Worm (Caenorhabditis elegans): ENCODE results near the gene sre-33.

Gene sre-33

DNA sequence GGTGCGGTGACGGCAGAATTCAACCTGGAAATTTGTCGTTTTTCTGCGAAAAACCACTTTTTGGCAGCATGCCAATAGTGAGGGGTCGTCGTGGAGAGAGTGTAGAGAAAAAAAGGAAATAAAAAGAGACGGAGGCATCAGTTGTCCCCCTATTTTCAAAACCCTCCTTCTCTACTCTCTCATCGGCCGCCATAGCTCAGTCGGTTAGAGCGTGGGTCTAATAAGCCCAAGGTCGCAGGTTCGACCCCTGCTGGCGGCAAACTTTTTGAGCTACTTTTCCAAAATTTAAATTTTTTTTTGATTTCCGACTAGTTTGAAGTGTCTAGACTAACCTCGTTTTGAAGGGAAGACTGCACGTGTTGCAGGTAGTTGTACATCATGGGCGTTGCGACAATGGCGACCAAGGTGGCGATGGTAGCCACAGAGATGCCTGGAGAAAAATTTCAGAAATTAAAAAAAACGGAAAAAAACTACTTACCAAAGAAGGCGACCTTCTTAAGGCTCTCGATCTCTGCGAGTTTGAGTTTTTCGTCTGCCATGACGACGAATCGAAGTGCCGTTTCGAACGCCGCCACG lies 41.5 kb downstream of the sre-33 start, which contains the start of gene col-85 (continued):
- no peak for TF ChIP-seq pros-1 (tag; optimal IDR thresholded peaks at IDR 0.05)
- peak; percentile 91 for TF ChIP-seq hlh-15 (tag; optimal IDR thresholded peaks at IDR 0.05)
- TF ChIP-seq sdc-2 (tag; optimal IDR thresholded peaks at IDR 0.05), result peak; percentile 89
- peak; percentile 85 for TF ChIP-seq F13H6.1 (tag; optimal IDR thresholded peaks at IDR 0.05)
- TF ChIP-seq ceh-14 (tag; optimal IDR thresholded peaks at IDR 0.05), result peak; percentile 96
- no peak for TF ChIP-seq ama-1 (optimal IDR thresholded peaks at IDR 0.05)
- peak; percentile 94 for TF ChIP-seq pha-2 (tag; optimal IDR thresholded peaks at IDR 0.05)
- peak; percentile 84 for TF ChIP-seq lim-6 (tag; optimal IDR thresholded peaks at IDR 0.05)
- peak; percentile 90 for TF ChIP-seq ceh-24 (tag; optimal IDR thresholded peaks at IDR 0.05)
- TF ChIP-seq gmeb-2 (tag; optimal IDR thresholded peaks at IDR 0.05), result peak; percentile 98
- peak; percentile 68 for TF ChIP-seq eyg-1 (tag; optimal IDR thresholded peaks at IDR 0.05)
- TF ChIP-seq sox-2 (GFP tag; IDR thresholded peaks at IDR 0.05), result peak; percentile 92
- peak; percentile 3 for TF ChIP-seq ceh-30 (tag; optimal IDR thresholded peaks at IDR 0.05)
- peak; percentile 92 for TF ChIP-seq tbx-2 (tag; optimal IDR thresholded peaks at IDR 0.05)
- TF ChIP-seq nhr-11 (tag; optimal IDR thresholded peaks at IDR 0.05), result no peak
- peak; percentile 93 for TF ChIP-seq syd-9 (tag; optimal IDR thresholded peaks at IDR 0.05)
- peak; percentile 86 for TF ChIP-seq ceh-31 (tag; optimal IDR thresholded peaks at IDR 0.05)
- TF ChIP-seq ref-2 (tag; optimal IDR thresholded peaks at IDR 0.05), result peak; percentile 89

DNA sequence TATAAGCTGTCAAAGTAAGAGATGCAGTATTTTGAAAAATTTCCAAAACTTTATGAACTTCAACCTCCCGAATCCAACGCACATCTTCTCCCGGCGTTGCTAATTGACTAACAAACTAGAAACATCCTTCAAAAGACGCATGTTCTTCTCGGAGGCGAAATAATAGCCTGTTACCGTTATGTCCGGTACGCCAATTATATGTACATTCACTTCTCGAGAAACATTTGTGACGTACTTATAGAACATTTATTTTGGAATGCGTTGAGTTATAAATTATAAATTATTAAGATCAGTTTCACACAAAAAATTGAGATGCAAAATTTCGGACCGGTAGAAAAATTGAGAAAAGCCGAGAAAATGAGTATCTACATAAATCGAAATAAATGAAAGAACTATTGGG lies 43.9 kb downstream of the sre-33 start, which contains the start of gene T21B4.3:
TSS of gene T21B4.3 (minus strand) at position 101 of the 400 bp plus-strand sequence.
- TF ChIP-seq C38D4.7 (GFP tag; optimal IDR thresholded peaks at IDR 0.05) (no peak), ceh-18 (tag; optimal IDR thresholded peaks at IDR 0.05) (no peak), rnt-1 (tag; optimal IDR thresholded peaks at IDR 0.05) (no peak), mec-3 (tag; optimal IDR thresholded peaks at IDR 0.05; ENCODE audit: borderline replicate concordance) (no peak), ref-2 (tag; optimal IDR thresholded peaks at IDR 0.05) (no peak), npax-4 (tag; optimal IDR thresholded peaks at IDR 0.05) (no peak), K09A11.1 (tag; optimal IDR thresholded peaks at IDR 0.05; ENCODE audit: insufficient read depth) (no peak), ceh-45 (GFP tag; IDR thresholded peaks at IDR 0.05) (no peak), sox-2 (GFP tag; IDR thresholded peaks at IDR 0.05) (no peak)

DNA sequence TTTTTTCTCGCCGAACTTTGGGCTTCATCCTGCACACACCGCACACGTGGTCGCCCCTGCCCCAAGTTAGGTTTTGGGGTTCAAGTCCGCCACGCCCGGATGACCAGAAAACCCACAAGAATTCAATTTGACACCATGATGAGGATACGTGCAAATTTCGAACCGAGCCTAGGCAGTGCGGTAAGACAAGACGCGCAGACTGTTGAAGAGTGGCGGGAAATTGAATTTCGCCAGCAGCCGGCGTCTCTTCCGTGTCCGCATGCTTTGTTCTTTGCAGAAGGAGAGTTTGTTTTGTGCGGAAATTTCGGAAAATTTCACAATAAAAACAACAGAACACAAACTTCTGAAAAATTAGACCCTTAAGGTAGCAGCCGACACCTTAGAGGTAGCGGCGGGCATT lies 46.9 kb downstream of the sre-33 start:
- TF ChIP-seq unc-42 (tag; optimal IDR thresholded peaks at IDR 0.05) (peak; percentile 92), dmd-4 (tag; optimal IDR thresholded peaks at IDR 0.05; ENCODE audit: borderline replicate concordance) (no peak)

DNA sequence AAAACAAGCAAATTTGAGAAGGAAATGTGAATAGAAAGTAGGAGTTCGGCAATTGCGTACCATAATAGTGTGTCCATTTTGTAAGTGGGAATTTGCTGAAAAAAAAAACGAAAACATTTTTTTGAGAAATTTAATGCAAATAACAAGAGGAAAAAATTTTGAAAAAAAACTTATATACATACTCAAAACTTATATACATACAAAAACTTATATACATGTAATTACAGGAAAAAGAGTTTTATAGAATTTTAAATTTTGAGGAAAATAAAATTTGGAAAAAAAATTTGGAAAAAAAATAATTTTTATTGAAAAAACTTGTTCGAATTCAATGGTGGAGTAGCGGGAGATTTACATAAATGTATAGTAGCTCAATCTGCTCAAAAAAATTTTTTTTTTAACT lies 49.7 kb downstream of the sre-33 start, which contains the start of gene ador-1:
TSS of gene ador-1 (minus strand) at position 101 of the 400 bp plus-strand sequence.
- TF ChIP-seq hlh-13 (GFP tag; optimal IDR thresholded peaks at IDR 0.05), result no peak
- no peak for TF ChIP-seq ceh-30 (tag; optimal IDR thresholded peaks at IDR 0.05)
- TF ChIP-seq pqm-1 (tag; optimal IDR thresholded peaks at IDR 0.05), result no peak
- no peak for TF ChIP-seq tbx-7 (tag; optimal IDR thresholded peaks at IDR 0.05)
- TF ChIP-seq ceh-2 (tag; optimal IDR thresholded peaks at IDR 0.05), result no peak
- TF ChIP-seq fkh-6 (tag; optimal IDR thresholded peaks at IDR 0.05), result no peak
- no peak for TF ChIP-seq unc-42 (tag; optimal IDR thresholded peaks at IDR 0.05)
- TF ChIP-seq ref-2 (tag; optimal IDR thresholded peaks at IDR 0.05), result no peak
- no peak for TF ChIP-seq dmd-4 (tag; optimal IDR thresholded peaks at IDR 0.05; ENCODE audit: borderline replicate concordance)
- TF ChIP-seq lim-6 (tag; optimal IDR thresholded peaks at IDR 0.05), result no peak
- TF ChIP-seq ceh-45 (GFP tag; IDR thresholded peaks at IDR 0.05), result no peak
- TF ChIP-seq C08G9.2 (tag; optimal IDR thresholded peaks at IDR 0.05), result no peak
